Fruit fly (Drosophila melanogaster) whole organism, embryonic: ENCODE results near the gene CG13679.

Source experiments
- Ada2b ChIP-seq: fragments of 200-800 bp; sonication (Bioruptor generic); IDR thresholded peaks from 2 replicates; pipeline ENCODE4 v1.3.6; 2022; ENCODE audit warnings: missing biosample characterization, missing genetic modification characterization
- Awh ChIP-seq: fragments of 200-800 bp; sonication (Bioruptor generic); IDR thresholded peaks from 2 replicates; pipeline ENCODE4, ENCODE4 v1.3.6; 2022; ENCODE audit warnings: missing biosample characterization, missing genetic modification characterization
- CG12769 ChIP-seq: fragments of 200-800 bp; sonication (Bioruptor generic); optimal IDR thresholded peaks from 2 replicates; lab custom pipeline; 2019; ENCODE audit warnings: missing biosample characterization, mild to moderate bottlenecking, missing genetic modification characterization, moderate library complexity
- CG13424 ChIP-seq: fragments of 200-800 bp; sonication (Bioruptor generic); optimal IDR thresholded peaks from 2 replicates; lab custom pipeline; 2019; ENCODE audit warnings: missing biosample characterization, mild to moderate bottlenecking, missing genetic modification characterization, moderate library complexity
- CG16779 ChIP-seq: fragments of 200-800 bp; sonication (Bioruptor generic); IDR thresholded peaks from 2 replicates; pipeline ENCODE4 v1.3.6; 2022; ENCODE audit warnings: missing biosample characterization, missing genetic modification characterization
- CG18599 ChIP-seq: fragments of 200-800 bp; sonication (Bioruptor generic); optimal IDR thresholded peaks from 3 replicates; lab custom pipeline; 2017; ENCODE audit warnings: missing biosample characterization, missing genetic modification characterization, mild to moderate bottlenecking, moderate library complexity, missing genetic modification reagents
- CG31388 ChIP-seq: fragments of 200-800 bp; sonication (Bioruptor generic); optimal IDR thresholded peaks from 2 replicates; lab custom pipeline; 2016; ENCODE audit warnings: missing biosample characterization, missing genetic modification characterization
- CG3847 ChIP-seq: fragments of 200-800 bp; sonication (Bioruptor generic); IDR thresholded peaks from 2 replicates; pipeline ENCODE4 v1.3.6; 2022; ENCODE audit warnings: missing biosample characterization, missing genetic modification characterization
- CG3995 ChIP-seq: fragments of 200-800 bp; sonication (Bioruptor generic); optimal IDR thresholded peaks from 3 replicates; lab custom pipeline; 2016; ENCODE audit warnings: missing biosample characterization, missing genetic modification characterization
- CG4328 ChIP-seq: fragments of 200-800 bp; sonication (Bioruptor generic); optimal IDR thresholded peaks from 3 replicates; lab custom pipeline; 2017; ENCODE audit warnings: missing biosample characterization, missing genetic modification reagents, missing genetic modification characterization
- CG4360 ChIP-seq: fragments of 200-800 bp; sonication (Bioruptor generic); IDR thresholded peaks from 2 replicates; pipeline ENCODE4 v1.3.6; 2022; ENCODE audit warnings: missing biosample characterization, missing genetic modification characterization
- CG5245 ChIP-seq: fragments of 200-800 bp; sonication (Bioruptor generic); optimal IDR thresholded peaks from 3 replicates; lab custom pipeline; 2016; ENCODE audit warnings: missing biosample characterization, missing genetic modification characterization
- CG5953 ChIP-seq: fragments of 200-800 bp; sonication (Bioruptor generic); IDR thresholded peaks from 2 replicates; pipeline ENCODE4 v1.3.6; 2022; ENCODE audit warnings: missing biosample characterization, missing genetic modification characterization
- CG6254 ChIP-seq: fragments of 200-800 bp; sonication (Bioruptor generic); optimal IDR thresholded peaks from 3 replicates; lab custom pipeline; 2017; ENCODE audit warnings: mild to moderate bottlenecking, missing biosample characterization, missing genetic modification reagents, missing genetic modification characterization
- CG6654 ChIP-seq: fragments of 200-800 bp; sonication (Bioruptor generic); optimal IDR thresholded peaks from 2 replicates; lab custom pipeline; 2017; ENCODE audit warnings: missing biosample characterization, mild to moderate bottlenecking, missing genetic modification characterization
- CG6854 ChIP-seq: fragments of 200-800 bp; sonication (Bioruptor generic); optimal IDR thresholded peaks from 3 replicates; lab custom pipeline; 2017; ENCODE audit warnings: missing biosample characterization, mild to moderate bottlenecking, missing genetic modification characterization
- CG7963 ChIP-seq: fragments of 200-800 bp; sonication (Bioruptor generic); IDR thresholded peaks from 3 replicates; pipeline ENCODE4 v1.3.6; 2022; ENCODE audit warnings: missing biosample characterization, missing genetic modification characterization; ENCODE audit not compliant: partially characterized antibody
- CG9215 ChIP-seq: fragments of 200-800 bp; sonication (Bioruptor generic); IDR thresholded peaks from 2 replicates; pipeline ENCODE4 v1.3.6; 2022; ENCODE audit warnings: missing biosample characterization, missing genetic modification characterization
- CoRest ChIP-seq: fragments of 200-800 bp; sonication (Bioruptor generic); optimal IDR thresholded peaks from 3 replicates; lab custom pipeline; 2018; ENCODE audit warnings: missing biosample characterization, mild to moderate bottlenecking, missing genetic modification characterization, moderate library complexity
- H15 ChIP-seq: fragments of 200-800 bp; sonication (Bioruptor generic); IDR thresholded peaks from 3 replicates; pipeline ENCODE4 v1.3.6; 2022; ENCODE audit warnings: missing biosample characterization, missing genetic modification characterization
- HLH3B ChIP-seq: fragments of 200-800 bp; sonication (Bioruptor generic); IDR thresholded peaks from 2 replicates; pipeline ENCODE4 v1.3.6; 2022; ENCODE audit warnings: missing biosample characterization, missing genetic modification characterization
- Jarid2 ChIP-seq: fragments of 200-800 bp; sonication (Bioruptor generic); optimal IDR thresholded peaks from 3 replicates; lab custom pipeline; 2017; ENCODE audit warnings: mild to moderate bottlenecking, missing biosample characterization, missing genetic modification reagents, missing genetic modification characterization
- Lhr ChIP-seq: fragments of 200-800 bp; sonication (Bioruptor generic); optimal IDR thresholded peaks from 3 replicates; lab custom pipeline; 2017; ENCODE audit warnings: mild to moderate bottlenecking, missing biosample characterization, missing genetic modification reagents, missing genetic modification characterization
- Meics ChIP-seq: fragments of 200-800 bp; sonication (Bioruptor generic); optimal IDR thresholded peaks from 2 replicates; lab custom pipeline; 2017; ENCODE audit warnings: missing biosample characterization, mild to moderate bottlenecking, missing genetic modification characterization
- Mrtf ChIP-seq: fragments of 200-800 bp; sonication (Bioruptor generic); IDR thresholded peaks from 3 replicates; pipeline ENCODE4 v1.3.6; 2022; ENCODE audit warnings: missing biosample characterization, missing genetic modification characterization
- Nf-YA ChIP-seq: fragments of 200-800 bp; sonication (Bioruptor generic); IDR thresholded peaks from 2 replicates; pipeline ENCODE4 v1.3.6; 2022; ENCODE audit warnings: missing biosample characterization, missing genetic modification characterization
- Ravus ChIP-seq: fragments of 200-800 bp; sonication (Bioruptor generic); IDR thresholded peaks from 2 replicates; pipeline ENCODE4 v1.3.6; 2022; ENCODE audit warnings: missing biosample characterization, missing genetic modification characterization
- abd-A ChIP-seq: fragments of 200-800 bp; sonication (Bioruptor generic); optimal IDR thresholded peaks from 3 replicates; lab custom pipeline; 2019; ENCODE audit warnings: missing biosample characterization, mild to moderate bottlenecking, missing genetic modification characterization, moderate library complexity
- ac ChIP-seq: fragments of 200-800 bp; sonication (Bioruptor generic); optimal IDR thresholded peaks from 3 replicates; lab custom pipeline; 2017; ENCODE audit warnings: missing biosample characterization, mild to moderate bottlenecking, missing genetic modification characterization
- ase ChIP-seq: fragments of 200-800 bp; sonication (Bioruptor generic); IDR thresholded peaks from 3 replicates; pipeline ENCODE4 v1.3.6; 2022; ENCODE audit warnings: missing biosample characterization, missing genetic modification characterization
- az2 ChIP-seq: fragments of 200-800 bp; sonication (Bioruptor generic); optimal IDR thresholded peaks from 3 replicates; lab custom pipeline; 2016; ENCODE audit warnings: missing biosample characterization, missing genetic modification characterization
- cg ChIP-seq: fragments of 200-800 bp; sonication (Bioruptor generic); optimal IDR thresholded peaks from 3 replicates; lab custom pipeline; 2019; ENCODE audit warnings: missing biosample characterization, mild to moderate bottlenecking, missing genetic modification characterization, moderate library complexity
- dimm ChIP-seq: fragments of 200-800 bp; sonication (Bioruptor generic); IDR thresholded peaks from 2 replicates; pipeline ENCODE4 v1.3.6; 2022; ENCODE audit warnings: missing biosample characterization, missing genetic modification characterization
- eve ChIP-seq, 2 experiments: fragments of >200 bp; optimal IDR thresholded peaks; 2 replicates each; lab custom pipeline; 2017; ENCODE audit warnings: missing biosample characterization in 2 of 2, missing genetic modification characterization in 2 of 2
- ewg ChIP-seq: fragments of 200-800 bp; sonication (Bioruptor generic); optimal IDR thresholded peaks from 3 replicates; lab custom pipeline; 2017; ENCODE audit warnings: mild to moderate bottlenecking, missing biosample characterization, missing genetic modification reagents, missing genetic modification characterization
- gfzf ChIP-seq: fragments of 200-800 bp; sonication (Bioruptor generic); optimal IDR thresholded peaks from 2 replicates; lab custom pipeline; 2016; ENCODE audit warnings: missing biosample characterization, mild to moderate bottlenecking, missing genetic modification characterization, moderate library complexity
- klu ChIP-seq: fragments of 200-800 bp; sonication (Bioruptor generic); IDR thresholded peaks from 2 replicates; pipeline ENCODE4 v1.3.6; 2022; ENCODE audit warnings: missing biosample characterization, missing genetic modification characterization
- mirr ChIP-seq: fragments of 200-800 bp; sonication (Bioruptor generic); optimal IDR thresholded peaks from 3 replicates; lab custom pipeline; 2018; ENCODE audit warnings: missing biosample characterization, mild to moderate bottlenecking, missing genetic modification characterization
- pnt ChIP-seq: fragments of 200-800 bp; sonication (Bioruptor generic); optimal IDR thresholded peaks from 3 replicates; lab custom pipeline; 2016; ENCODE audit warnings: missing biosample characterization, missing genetic modification characterization
- pzg ChIP-seq: fragments of 200-800 bp; sonication (Bioruptor generic); optimal IDR thresholded peaks from 3 replicates; lab custom pipeline; 2018; ENCODE audit warnings: missing biosample characterization, mild to moderate bottlenecking, missing genetic modification characterization, moderate library complexity
- sisA ChIP-seq: fragments of 200-800 bp; sonication (Bioruptor generic); IDR thresholded peaks from 2 replicates; pipeline ENCODE4 v1.3.6; 2022; ENCODE audit warnings: missing biosample characterization, missing genetic modification characterization
- sob ChIP-seq: fragments of 200-800 bp; sonication (Bioruptor generic); IDR thresholded peaks from 2 replicates; pipeline ENCODE4 v1.3.6; 2022; ENCODE audit warnings: missing biosample characterization, missing genetic modification characterization
- tin ChIP-seq: fragments of 200-800 bp; sonication (Bioruptor generic); optimal IDR thresholded peaks from 3 replicates; lab custom pipeline; 2016; ENCODE audit warnings: missing biosample characterization, missing genetic modification characterization
- toy ChIP-seq: fragments of 200-800 bp; sonication (Bioruptor generic); IDR thresholded peaks from 2 replicates; pipeline ENCODE4 v1.3.6; 2022; ENCODE audit warnings: missing biosample characterization, missing genetic modification characterization
- unpg ChIP-seq: fragments of 200-800 bp; sonication (Bioruptor generic); optimal IDR thresholded peaks from 3 replicates; lab custom pipeline; 2018; ENCODE audit warnings: missing biosample characterization, mild to moderate bottlenecking, missing genetic modification characterization, moderate library complexity
- usp ChIP-seq: fragments of >200 bp; optimal IDR thresholded peaks from 2 replicates; lab custom pipeline; 2017; ENCODE audit warnings: missing biosample characterization, missing genetic modification characterization
- vfl ChIP-seq: fragments of 200-800 bp; sonication (Bioruptor generic); optimal IDR thresholded peaks from 2 replicates; lab custom pipeline; 2016; ENCODE audit warnings: missing biosample characterization, missing genetic modification characterization
- wor ChIP-seq: fragments of 200-800 bp; sonication (Bioruptor generic); IDR thresholded peaks from 2 replicates; pipeline ENCODE4 v1.3.6; 2022; ENCODE audit warnings: missing biosample characterization, missing genetic modification characterization
- zfh1 ChIP-seq: fragments of 200-800 bp; sonication (Bioruptor generic); IDR thresholded peaks from 3 replicates; pipeline ENCODE4 v1.3.6; 2022; ENCODE audit warnings: missing biosample characterization, missing genetic modification characterization

CG13679 gene

DNA sequence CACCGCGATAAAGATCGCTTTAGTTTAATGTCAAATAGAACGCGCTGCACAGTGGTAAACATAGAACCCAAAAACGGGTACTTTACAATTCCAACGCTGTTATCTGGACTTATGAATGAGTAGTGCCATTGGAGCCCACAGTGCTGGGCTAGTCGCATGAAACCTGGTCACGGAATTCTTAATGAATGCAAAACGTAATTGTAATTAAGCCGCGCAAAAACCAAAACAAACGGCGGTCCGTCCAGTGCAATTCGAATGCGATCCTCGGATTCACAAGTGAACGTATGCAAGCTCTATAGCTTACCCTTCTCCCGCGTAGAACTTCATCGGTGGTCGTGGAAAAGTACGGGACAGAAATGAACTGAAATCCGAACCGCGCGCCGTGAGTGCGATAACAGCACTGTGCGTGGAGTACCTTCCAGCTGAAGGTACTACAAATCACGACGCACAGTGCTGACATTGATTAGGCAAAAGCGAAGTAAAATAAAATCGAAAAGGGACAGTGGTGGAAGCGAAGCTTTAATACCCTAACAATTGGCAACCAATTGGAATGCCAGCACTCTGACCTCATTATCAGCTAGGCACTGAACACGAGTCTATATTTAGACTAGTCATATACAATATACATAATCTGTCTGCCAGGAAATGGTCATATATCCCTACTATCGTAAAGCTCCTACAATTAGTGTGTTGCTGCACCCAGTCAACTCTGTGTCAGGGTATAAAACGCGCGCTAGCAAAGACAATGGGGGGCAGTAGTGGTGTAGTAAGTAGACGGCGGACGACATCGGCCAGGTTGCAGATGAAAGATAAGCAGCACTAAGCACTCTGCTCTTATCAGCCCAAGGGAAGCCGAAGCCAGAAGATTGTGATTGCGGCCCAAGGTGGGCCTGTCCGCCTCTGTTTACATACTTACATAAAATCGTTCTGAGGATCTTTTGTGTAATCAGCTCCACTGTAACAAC is 17.0 kb upstream of the CG13679 start (continued):
- no peak for TF ChIP-seq CG4360 (GFP tag; lab: Robert Waterston, UW)
- peak; percentile 93 for TF ChIP-seq mirr (GFP tag; lab: Kevin White, UChicago)
- no peak for TF ChIP-seq Mrtf
- TF ChIP-seq CG13424: peak; percentile 30
- peak; percentile 80 for TF ChIP-seq CG18599 (GFP tag; lab: Kevin White, UChicago)
- peak; percentile 44; the same call in 1 of the 2 replicates for TF ChIP-seq sisA
- no peak for TF ChIP-seq CG4328 (GFP tag; lab: Kevin White, UChicago)
- TF ChIP-seq gfzf: no peak
- TF ChIP-seq zfh1 (GFP tag; lab: Robert Waterston, UW): peak; percentile 4; the same call in 1 of the 3 replicates
- no peak for TF ChIP-seq wor
- TF ChIP-seq usp: no peak
- TF ChIP-seq sob (GFP tag; lab: Robert Waterston, UW): peak; percentile 42; the same call in 1 of the 2 replicates
- peak; percentile 32 for TF ChIP-seq ewg (GFP tag; lab: Kevin White, UChicago)
- no peak for TF ChIP-seq pzg (GFP tag; lab: Kevin White, UChicago)
- peak; percentile 23; the same call in 1 of the 2 replicates for TF ChIP-seq CG3847 (GFP tag; lab: Robert Waterston, UW)
- peak; percentile 55; the same call in 1 of the 2 replicates for TF ChIP-seq Ada2b
- peak; percentile 82 for TF ChIP-seq CG12769 (tag; lab: Kevin White, UChicago)
- 0 out of 2 replicates have a peak, but pooled peaks have one; percentile 44 for TF ChIP-seq CG5953
- peak; percentile 68 for TF ChIP-seq CG3995 (GFP tag; lab: Kevin White, UChicago)
- no peak for TF ChIP-seq Nf-YA (GFP tag; lab: Robert Waterston, UW)
- 0 out of 2 replicates have a peak, but pooled peaks have one; percentile 13 for TF ChIP-seq klu
- no peak for TF ChIP-seq ac
- TF ChIP-seq az2 (GFP tag; lab: Kevin White, UChicago): peak; percentile 38
- TF ChIP-seq CoRest (tag; lab: Kevin White, UChicago): peak; percentile 59
- no peak for TF ChIP-seq H15 (GFP tag; lab: Robert Waterston, UW)
- TF ChIP-seq tin (GFP tag; lab: Kevin White, UChicago): peak; percentile 28
- peak; percentile 28; the same call in 1 of the 2 replicates for TF ChIP-seq HLH3B (GFP tag; lab: Robert Waterston, UW)
- TF ChIP-seq CG7963: no peak
- peak; percentile 32 for TF ChIP-seq vfl (GFP tag; lab: Kevin White, UChicago)
- no peak for TF ChIP-seq CG5245 (GFP tag; lab: Kevin White, UChicago)
- no peak for TF ChIP-seq eve (GFP tag; optimal IDR thresholded peaks at IDR 0.05; lab: Kevin White, UChicago)
- TF ChIP-seq toy (GFP tag; lab: Robert Waterston, UW): no peak
- TF ChIP-seq Lhr (GFP tag; lab: Kevin White, UChicago): no peak
- TF ChIP-seq Meics (GFP tag; lab: Kevin White, UChicago): no peak
- no peak for TF ChIP-seq Ravus (GFP tag; lab: Robert Waterston, UW)
- peak; percentile 2 for TF ChIP-seq CG6654 (GFP tag; lab: Kevin White, UChicago)
- TF ChIP-seq dimm (GFP tag; lab: Robert Waterston, UW): no peak
- peak; percentile 3 for TF ChIP-seq pnt (GFP tag; lab: Kevin White, UChicago)
- TF ChIP-seq abd-A (tag; lab: Kevin White, UChicago): no peak
- TF ChIP-seq cg (GFP tag; lab: Kevin White, UChicago): no peak
- peak; percentile 38 for TF ChIP-seq unpg (GFP tag; lab: Kevin White, UChicago)
- TF ChIP-seq ase: 0 out of 3 replicates have a peak, but pooled peaks have one; percentile 37
- TF ChIP-seq CG6254 (GFP tag; lab: Kevin White, UChicago): peak; percentile 21
- TF ChIP-seq Awh (GFP tag; lab: Robert Waterston, UW): 0 out of 2 replicates have a peak, but pooled peaks have one; percentile 25
- TF ChIP-seq Jarid2 (GFP tag; lab: Kevin White, UChicago): peak; percentile 30
- TF ChIP-seq CG31388: no peak
- TF ChIP-seq CG16779 (GFP tag; lab: Robert Waterston, UW): no peak
- TF ChIP-seq CG6854 (GFP tag; lab: Kevin White, UChicago): peak; percentile 38
- peak; percentile 38 for TF ChIP-seq CG9215
